Worm (Caenorhabditis elegans) whole organism, late embryonic: ENCODE data around the gene srh-300.

Source experiments
- C08G9.2 ChIP-seq: sonication (generic microtip); optimal IDR thresholded peaks from 2 replicates; lab custom pipeline; 2016; ENCODE audit warnings: mild to moderate bottlenecking, missing genetic modification characterization, moderate library complexity, missing compliant biosample characterization
- F13H6.1 ChIP-seq: sonication (generic microtip); optimal IDR thresholded peaks from 2 replicates; lab custom pipeline; 2016; ENCODE audit warnings: missing genetic modification characterization, missing compliant biosample characterization
- T23F11.4 ChIP-seq: fragments of 200-800 bp; sonication (Bioruptor generic); optimal IDR thresholded peaks from 2 replicates; lab custom pipeline; 2018; ENCODE audit warnings: mild to moderate bottlenecking, missing genetic modification characterization, missing compliant biosample characterization
- Y22D7AL.16 ChIP-seq: sonication (generic microtip); optimal IDR thresholded peaks from 2 replicates; lab custom pipeline; 2016; ENCODE audit warnings: missing genetic modification characterization, missing compliant biosample characterization
- ahr-1 ChIP-seq: sonication (generic microtip); optimal IDR thresholded peaks from 2 replicates; lab custom pipeline; 2016; ENCODE audit warnings: missing genetic modification characterization, missing compliant biosample characterization
- ama-1 ChIP-seq: fragments of 150-350 bp; optimal IDR thresholded peaks from 2 replicates; lab custom pipeline; 2014
- ceh-14 ChIP-seq: sonication (generic microtip); optimal IDR thresholded peaks from 2 replicates; lab custom pipeline; 2016; ENCODE audit warnings: missing genotype, missing genetic modification characterization, missing compliant biosample characterization
- ceh-18 ChIP-seq: sonication (generic microtip); optimal IDR thresholded peaks from 2 replicates; lab custom pipeline; 2016; ENCODE audit warnings: missing genetic modification characterization, missing compliant biosample characterization
- ceh-19 ChIP-seq: fragments of 200-800 bp; sonication (Bioruptor generic); optimal IDR thresholded peaks from 2 replicates; lab custom pipeline; 2018; ENCODE audit warnings: mild to moderate bottlenecking, missing genetic modification characterization, missing compliant biosample characterization
- ceh-22 ChIP-seq: sonication (generic microtip); optimal IDR thresholded peaks from 2 replicates; lab custom pipeline; 2017; ENCODE audit warnings: missing biosample characterization, missing genetic modification characterization
- ceh-30 ChIP-seq: fragments of 150-350 bp; optimal IDR thresholded peaks from 2 replicates; lab custom pipeline; 2014; ENCODE audit warnings: missing biosample characterization, missing genetic modification characterization
- ceh-34 ChIP-seq: sonication (generic microtip); optimal IDR thresholded peaks from 2 replicates; lab custom pipeline; 2016; ENCODE audit warnings: mild to moderate bottlenecking, missing genetic modification characterization, missing compliant biosample characterization
- ceh-45 ChIP-seq: fragments of 200-800 bp; sonication (Bioruptor generic); IDR thresholded peaks from 2 replicates; pipeline ENCODE4 v1.3.6; 2022; ENCODE audit warnings: missing genetic modification reagents, missing genetic modification characterization, missing compliant biosample characterization
- ceh-48 ChIP-seq: sonication (generic microtip); optimal IDR thresholded peaks from 2 replicates; lab custom pipeline; 2016; ENCODE audit warnings: missing genetic modification characterization, inconsistent platforms, missing compliant biosample characterization
- ceh-6 ChIP-seq: fragments of 200-800 bp; sonication (Bioruptor generic); optimal IDR thresholded peaks from 2 replicates; lab custom pipeline; 2018; ENCODE audit warnings: mild to moderate bottlenecking, missing genetic modification characterization, missing compliant biosample characterization
- dmd-4 ChIP-seq: sonication (generic microtip); optimal IDR thresholded peaks from 2 replicates; lab custom pipeline; 2016; ENCODE audit warnings: borderline replicate concordance, missing genetic modification characterization, missing compliant biosample characterization
- dve-1 ChIP-seq: sonication (generic microtip); optimal IDR thresholded peaks from 2 replicates; lab custom pipeline; 2017; ENCODE audit warnings: antibody characterized with exemption, mild to moderate bottlenecking, missing genetic modification characterization, missing compliant biosample characterization
- elt-4 ChIP-seq: sonication (generic microtip); optimal IDR thresholded peaks from 2 replicates; lab custom pipeline; 2016; ENCODE audit warnings: missing genetic modification characterization, missing compliant biosample characterization
- eyg-1 ChIP-seq: sonication (generic microtip); optimal IDR thresholded peaks from 2 replicates; lab custom pipeline; 2016; ENCODE audit warnings: missing genotype, missing genetic modification characterization, missing compliant biosample characterization
- fkh-6 ChIP-seq: sonication (generic microtip); optimal IDR thresholded peaks from 2 replicates; lab custom pipeline; 2016; ENCODE audit warnings: missing genetic modification characterization, missing compliant biosample characterization
- gmeb-2 ChIP-seq: sonication (generic microtip); optimal IDR thresholded peaks from 2 replicates; lab custom pipeline; 2016; ENCODE audit warnings: missing genetic modification characterization, inconsistent platforms, missing compliant biosample characterization
- hlh-13 ChIP-seq: fragments of 200-800 bp; sonication (Bioruptor generic); optimal IDR thresholded peaks from 2 replicates; lab custom pipeline; 2018; ENCODE audit warnings: mild to moderate bottlenecking, missing genetic modification characterization, missing compliant biosample characterization
- hlh-15 ChIP-seq: sonication (generic microtip); optimal IDR thresholded peaks from 2 replicates; lab custom pipeline; 2016; ENCODE audit warnings: missing genetic modification characterization, missing compliant biosample characterization
- hlh-6 ChIP-seq: sonication (generic microtip); optimal IDR thresholded peaks from 2 replicates; lab custom pipeline; 2016; ENCODE audit warnings: missing genotype, missing genetic modification characterization, missing compliant biosample characterization
- lin-11 ChIP-seq: fragments of 200-800 bp; sonication (Bioruptor generic); optimal IDR thresholded peaks from 2 replicates; lab custom pipeline; 2018; ENCODE audit warnings: mild to moderate bottlenecking, missing genetic modification characterization, missing compliant biosample characterization
- madf-2 ChIP-seq: sonication (generic microtip); optimal IDR thresholded peaks from 2 replicates; lab custom pipeline; 2017; ENCODE audit warnings: missing genetic modification characterization, missing compliant biosample characterization
- mec-3 ChIP-seq: sonication (generic microtip); optimal IDR thresholded peaks from 2 replicates; lab custom pipeline; 2016; ENCODE audit warnings: borderline replicate concordance, missing genetic modification characterization, missing compliant biosample characterization
- nhr-232 ChIP-seq: sonication (generic microtip); optimal IDR thresholded peaks from 2 replicates; lab custom pipeline; 2016; ENCODE audit warnings: missing genetic modification characterization, missing compliant biosample characterization
- npax-4 ChIP-seq: sonication (generic microtip); optimal IDR thresholded peaks from 2 replicates; lab custom pipeline; 2016; ENCODE audit warnings: missing genetic modification characterization, missing compliant biosample characterization
- pax-1 ChIP-seq: fragments of 150-350 bp; optimal IDR thresholded peaks from 2 replicates; lab custom pipeline; 2014; ENCODE audit warnings: missing biosample characterization, missing genetic modification characterization
- pha-2 ChIP-seq: sonication (generic microtip); optimal IDR thresholded peaks from 2 replicates; lab custom pipeline; 2017; ENCODE audit warnings: mild to moderate bottlenecking, missing genetic modification characterization, missing compliant biosample characterization
- pha-4 ChIP-seq: fragments of 150-350 bp; optimal IDR thresholded peaks from 2 replicates; lab custom pipeline; 2018; ENCODE audit warnings: missing biosample characterization, missing genetic modification reagents, missing genetic modification characterization
- pqm-1 ChIP-seq: sonication (generic microtip); optimal IDR thresholded peaks from 2 replicates; lab custom pipeline; 2016; ENCODE audit warnings: missing genetic modification characterization, missing compliant biosample characterization
- rnt-1 ChIP-seq: sonication (generic microtip); optimal IDR thresholded peaks from 2 replicates; lab custom pipeline; 2016; ENCODE audit warnings: missing genetic modification characterization, missing compliant biosample characterization
- sox-2 ChIP-seq: fragments of 200-800 bp; sonication (Bioruptor generic); IDR thresholded peaks from 2 replicates; pipeline ENCODE4 v1.3.6; 2022; ENCODE audit warnings: missing genetic modification reagents, missing genetic modification characterization, missing compliant biosample characterization
- sox-4 ChIP-seq: sonication (generic microtip); optimal IDR thresholded peaks from 2 replicates; lab custom pipeline; 2017; ENCODE audit warnings: mild to moderate bottlenecking, missing genetic modification characterization, inconsistent platforms, missing compliant biosample characterization
- syd-9 ChIP-seq: sonication (generic microtip); optimal IDR thresholded peaks from 2 replicates; lab custom pipeline; 2016; ENCODE audit warnings: mild to moderate bottlenecking, missing genetic modification characterization, moderate library complexity, missing compliant biosample characterization
- ttx-3 ChIP-seq: sonication (generic microtip); optimal IDR thresholded peaks from 2 replicates; lab custom pipeline; 2016; ENCODE audit warnings: missing genetic modification reagents, missing genetic modification characterization, missing compliant biosample characterization
- unc-3 ChIP-seq, 2 experiments: fragments of 200-800 bp in 1 of 2; sonication (Bioruptor generic) in 1 of 2; sonication (generic microtip) in 1 of 2; conservative IDR thresholded peaks in 1 of 2; optimal IDR thresholded peaks in 1 of 2; 2 replicates each; pipeline versions ENCODE4 v1.3.6 to Lab custom; 2016 to 2022; ENCODE audit warnings: missing compliant biosample characterization in 2 of 2, missing genetic modification characterization in 2 of 2, missing genetic modification reagents in 1 of 2
- unc-86 ChIP-seq: sonication (generic microtip); optimal IDR thresholded peaks from 2 replicates; lab custom pipeline; 2016; ENCODE audit warnings: missing genetic modification characterization, missing compliant biosample characterization
- zip-5 ChIP-seq: sonication (generic microtip); optimal IDR thresholded peaks from 2 replicates; lab custom pipeline; 2016; ENCODE audit warnings: missing genetic modification characterization, missing compliant biosample characterization
- ztf-16 ChIP-seq: sonication (generic microtip); optimal IDR thresholded peaks from 2 replicates; lab custom pipeline; 2017; ENCODE audit warnings: missing genetic modification characterization, missing compliant biosample characterization

The srh-300 gene

ce11 chrV:17783542-17783941 is 38.4 kb upstream of the srh-300 start, which contains the start of gene srab-12:
Gene srab-12, minus strand, starts transcription at chrV:17783642.
- TF ChIP-seq T23F11.4 (GFP tag; lab: Kevin White, UChicago), result no peak
- TF ChIP-seq zip-5, result no peak
- no peak for TF ChIP-seq unc-86 (tag; lab: Kevin White, UChicago)
- no peak for TF ChIP-seq elt-4
- TF ChIP-seq ceh-30 (tag; lab: Kevin White, UChicago), result no peak
- no peak for TF ChIP-seq madf-2 (tag; lab: Kevin White, UChicago)
- TF ChIP-seq hlh-15 (tag; lab: Kevin White, UChicago), result no peak
- no peak for TF ChIP-seq ceh-34 (tag; lab: Kevin White, UChicago)
- TF ChIP-seq sox-2, result no peak
- no peak for TF ChIP-seq pqm-1 (tag; lab: Kevin White, UChicago)
- no peak for TF ChIP-seq ahr-1 (tag; lab: Kevin White, UChicago)
- TF ChIP-seq ceh-48 (tag; lab: Kevin White, UChicago), result no peak
- no peak for TF ChIP-seq pax-1 (tag; lab: Kevin White, UChicago)
- TF ChIP-seq ceh-19 (GFP tag; lab: Kevin White, UChicago), result no peak
- no peak for TF ChIP-seq ceh-14 (tag; lab: Kevin White, UChicago)
- TF ChIP-seq ceh-6, result no peak
- no peak for TF ChIP-seq hlh-6
- TF ChIP-seq sox-4 (tag; lab: Kevin White, UChicago), result no peak
- no peak for TF ChIP-seq syd-9 (tag; lab: Kevin White, UChicago)
- TF ChIP-seq C08G9.2 (tag; lab: Kevin White, UChicago), result no peak

- TF ChIP-seq ceh-22 (tag; lab: Kevin White, UChicago) (no peak), ceh-6 (no peak), unc-3 (GFP tag; conservative IDR thresholded peaks at IDR 0.05; lab: Robert Waterston, UW) (no peak), unc-3 (tag; optimal IDR thresholded peaks at IDR 0.05; lab: Kevin White, UChicago) (no peak), hlh-13 (GFP tag; lab: Kevin White, UChicago) (no peak), pqm-1 (tag; lab: Kevin White, UChicago) (no peak), hlh-6 (no peak), fkh-6 (tag; lab: Kevin White, UChicago) (no peak), nhr-232 (tag; lab: Kevin White, UChicago) (no peak), mec-3 (tag; lab: Kevin White, UChicago) (no peak), pax-1 (tag; lab: Kevin White, UChicago) (no peak)
These were observed 37.5 kb upstream of the srh-300 start for ce11 chrV:17784363-17784762.

ce11 chrV:17790191-17790590 is 31.7 kb upstream of the srh-300 start, which contains the start of gene srh-290:
Gene srh-290, plus strand, starts transcription at chrV:17790491.
- TF ChIP-seq fkh-6 (tag; lab: Kevin White, UChicago) (no peak), pha-2 (tag; lab: Kevin White, UChicago) (no peak), ztf-16 (tag; lab: Kevin White, UChicago) (no peak), dmd-4 (no peak), Y22D7AL.16 (tag; lab: Kevin White, UChicago) (no peak), lin-11 (tag; lab: Kevin White, UChicago) (no peak)

- TF ChIP-seq zip-5, result no peak
- TF ChIP-seq Y22D7AL.16 (tag; lab: Kevin White, UChicago), result no peak
- no peak for TF ChIP-seq ztf-16 (tag; lab: Kevin White, UChicago)
- no peak for TF ChIP-seq npax-4 (tag; lab: Kevin White, UChicago)
- TF ChIP-seq gmeb-2 (tag; lab: Kevin White, UChicago), result no peak
- TF ChIP-seq ceh-45 (GFP tag; lab: Robert Waterston, UW), result no peak
These were observed 27.9 kb upstream of the srh-300 start, which contains the start of gene srh-289 for ce11 chrV:17793986-17794385. Gene srh-289, minus strand, starts transcription at chrV:17794086.

ce11 chrV:17795655-17796054 is 26.2 kb upstream of the srh-300 start, which contains the start of gene srh-288:
Gene srh-288, minus strand, starts transcription at chrV:17795755.
- TF ChIP-seq dve-1 (tag; lab: Kevin White, UChicago), result no peak
- no peak for TF ChIP-seq fkh-6 (tag; lab: Kevin White, UChicago)
- no peak for TF ChIP-seq rnt-1 (tag; lab: Kevin White, UChicago)
- TF ChIP-seq F13H6.1, result no peak
- TF ChIP-seq ceh-34 (tag; lab: Kevin White, UChicago), result no peak
- TF ChIP-seq npax-4 (tag; lab: Kevin White, UChicago), result no peak
- no peak for TF ChIP-seq ceh-19 (GFP tag; lab: Kevin White, UChicago)
- TF ChIP-seq ceh-30 (tag; lab: Kevin White, UChicago), result no peak
- TF ChIP-seq ama-1 (lab: Kevin White, UChicago), result no peak
- no peak for TF ChIP-seq eyg-1 (tag; lab: Kevin White, UChicago)
- no peak for TF ChIP-seq ceh-18 (tag; lab: Kevin White, UChicago)
- TF ChIP-seq ttx-3 (tag; lab: Kevin White, UChicago), result no peak
- TF ChIP-seq mec-3 (tag; lab: Kevin White, UChicago), result no peak
- TF ChIP-seq ceh-45 (GFP tag; lab: Robert Waterston, UW), result no peak
- TF ChIP-seq pha-4 (tag; lab: Kevin White, UChicago), result no peak
